Worm (Caenorhabditis elegans) whole organism, L1 larva: ENCODE measurements around the gene Y51H7C.1.
"Not testable (repeated sequence)": the region's sequence is repeated elsewhere in the genome, so short reads cannot be mapped to it uniquely, and the experiment has no call there.

ENCODE experiments used
- aha-1 ChIP-seq: fragments of 150-350 bp; optimal IDR thresholded peaks from 2 replicates; lab custom pipeline; 2014; ENCODE audit warnings: missing biosample characterization, missing genetic modification characterization
- aly-2 ChIP-seq: fragments of 150-350 bp; optimal IDR thresholded peaks from 2 replicates; lab custom pipeline; 2014; ENCODE audit warnings: missing biosample characterization, missing genetic modification characterization
- ama-1 ChIP-seq: fragments of 150-350 bp; optimal IDR thresholded peaks from 2 replicates; lab custom pipeline; 2014
- ceh-90 ChIP-seq: sonication (generic microtip); optimal IDR thresholded peaks from 2 replicates; lab custom pipeline; 2016; ENCODE audit warnings: missing genetic modification characterization, missing compliant biosample characterization
- dpl-1 ChIP-seq, 3 experiments: fragments of 150-350 bp in 2 of 3; sonication (generic microtip) in 1 of 3; optimal IDR thresholded peaks; 2 replicates each; lab custom pipeline; 2014 to 2017; ENCODE audit warnings: missing biosample characterization in 3 of 3, missing genetic modification characterization in 3 of 3, missing genetic modification reagents in 3 of 3
- dsc-1 ChIP-seq: sonication (generic microtip); optimal IDR thresholded peaks from 2 replicates; lab custom pipeline; 2016; ENCODE audit warnings: mild to moderate bottlenecking, missing genetic modification characterization, missing compliant biosample characterization
- efl-1 ChIP-seq, 4 experiments: fragments of 150-350 bp; optimal IDR thresholded peaks in 3 of 4; peaks in 1 of 4; 1 replicate in 1 of 4; 2 replicates in 3 of 4; lab custom pipeline; 2014; ENCODE audit warnings: missing biosample characterization in 2 of 4, missing genetic modification characterization in 2 of 4, missing genetic modification reagents in 2 of 4
- ets-5 ChIP-seq: fragments of 200-800 bp; sonication (Bioruptor generic); IDR thresholded peaks from 2 replicates; pipeline ENCODE4 v1.3.6; 2022; ENCODE audit warnings: missing genetic modification characterization, missing compliant biosample characterization
- hlh-4 ChIP-seq: sonication (generic microtip); optimal IDR thresholded peaks from 2 replicates; lab custom pipeline; 2016; ENCODE audit warnings: mild to moderate bottlenecking, missing genetic modification characterization, missing compliant biosample characterization
- isw-1 ChIP-seq: fragments of 200-800 bp; sonication (Bioruptor generic); IDR thresholded peaks from 2 replicates; pipeline ENCODE4 v1.3.6; 2022; ENCODE audit warnings: missing genetic modification characterization, missing compliant biosample characterization
- jun-1 ChIP-seq: fragments of 150-350 bp; optimal IDR thresholded peaks from 2 replicates; lab custom pipeline; 2014; ENCODE audit warnings: missing biosample characterization, missing genetic modification reagents, missing genetic modification characterization
- lin-15B ChIP-seq: fragments of 150-350 bp; sonication (generic microtip); optimal IDR thresholded peaks from 3 replicates; lab custom pipeline; 2014; ENCODE audit warnings: missing biosample characterization, missing genetic modification characterization
- lin-35 ChIP-seq, 2 experiments: fragments of 150-350 bp; optimal IDR thresholded peaks; 2 replicates each; lab custom pipeline; 2014; ENCODE audit warnings: missing biosample characterization in 2 of 2, missing genetic modification characterization in 2 of 2, missing genetic modification reagents in 2 of 2
- lin-39 ChIP-seq: fragments of 150-350 bp; optimal IDR thresholded peaks from 2 replicates; lab custom pipeline; 2014; ENCODE audit warnings: missing biosample characterization, missing genetic modification reagents, missing genetic modification characterization
- lir-3 ChIP-seq: sonication (generic microtip); optimal IDR thresholded peaks from 2 replicates; lab custom pipeline; 2016; ENCODE audit warnings: mild to moderate bottlenecking, missing genetic modification characterization, moderate library complexity, missing compliant biosample characterization; ENCODE audit not compliant: poor library complexity
- lsy-2 ChIP-seq, 2 experiments: fragments of 150-350 bp; optimal IDR thresholded peaks; 2 replicates each; lab custom pipeline; 2014; ENCODE audit warnings: missing biosample characterization in 2 of 2, missing genetic modification characterization in 2 of 2
- mab-9 ChIP-seq: fragments of 200-800 bp; sonication (Bioruptor generic); IDR thresholded peaks from 2 replicates; pipeline ENCODE4 v1.3.6; 2022; ENCODE audit warnings: missing genetic modification reagents, missing genetic modification characterization, missing compliant biosample characterization
- mdl-1 ChIP-seq, 2 experiments: fragments of 150-350 bp; optimal IDR thresholded peaks; 2 replicates each; lab custom pipeline; 2014 to 2017; ENCODE audit warnings: missing biosample characterization in 2 of 2, missing genetic modification characterization in 2 of 2, inconsistent platforms in 1 of 2
- mep-1 ChIP-seq: fragments of 150-350 bp; optimal IDR thresholded peaks from 2 replicates; lab custom pipeline; 2014; ENCODE audit warnings: missing biosample characterization, missing genetic modification characterization
- nhr-237 ChIP-seq: fragments of 150-350 bp; optimal IDR thresholded peaks from 2 replicates; lab custom pipeline; 2014; ENCODE audit warnings: missing biosample characterization, missing genetic modification characterization
- nhr-28 ChIP-seq: fragments of 150-350 bp; optimal IDR thresholded peaks from 2 replicates; lab custom pipeline; 2014; ENCODE audit warnings: missing biosample characterization, missing genetic modification characterization
- nhr-71 ChIP-seq: sonication (generic microtip); optimal IDR thresholded peaks from 2 replicates; lab custom pipeline; 2016; ENCODE audit warnings: mild to moderate bottlenecking, missing genetic modification characterization, moderate library complexity, missing compliant biosample characterization
- nhr-85 ChIP-seq: sonication (generic microtip); peaks from one replicate; lab custom pipeline; 2016; ENCODE audit warnings: missing genetic modification characterization, inconsistent platforms, missing compliant biosample characterization
- pag-3 ChIP-seq: sonication (generic microtip); optimal IDR thresholded peaks from 2 replicates; lab custom pipeline; 2017; ENCODE audit warnings: missing genetic modification characterization, mild to moderate bottlenecking, missing compliant biosample characterization, antibody characterized with exemption, borderline replicate concordance; ENCODE audit not compliant: insufficient read depth
- snu-23 ChIP-seq: sonication (generic microtip); optimal IDR thresholded peaks from 2 replicates; lab custom pipeline; 2016; ENCODE audit warnings: missing genetic modification characterization, missing compliant biosample characterization
- sup-37 ChIP-seq: fragments of 200-800 bp; sonication (Bioruptor generic); optimal IDR thresholded peaks from 2 replicates; lab custom pipeline; 2018; ENCODE audit warnings: mild to moderate bottlenecking, missing genetic modification characterization, missing compliant biosample characterization
- unc-62 ChIP-seq: fragments of 150-350 bp; optimal IDR thresholded peaks from 2 replicates; lab custom pipeline; 2014; ENCODE audit warnings: missing biosample characterization, missing genetic modification reagents, missing genetic modification characterization
- unc-86 ChIP-seq: sonication (generic microtip); optimal IDR thresholded peaks from 2 replicates; lab custom pipeline; 2016; ENCODE audit warnings: missing genetic modification characterization, missing compliant biosample characterization

Gene Y51H7C.1

ce11 chrII:1467711-1468110 is at the start of gene Y51H7C.1:
Gene Y51H7C.1 (plus strand): TSS chrII:1467727.
- not testable (repeated sequence) for TF ChIP-seq mab-9 (GFP tag; lab: Robert Waterston, UW); hlh-4 (tag; lab: Kevin White, UChicago); nhr-237

ce11 chrII:1419994-1420393 is 47.5 kb upstream of the Y51H7C.1 start:
- TF ChIP-seq unc-86 (tag; lab: Kevin White, UChicago) (no peak), efl-1 (optimal IDR thresholded peaks at IDR 0.05; lab: Kevin White, UChicago) (no peak), efl-1 (GFP tag; optimal IDR thresholded peaks at IDR 0.05 in 1 of 2; lab: Kevin White, UChicago) (peak in 1 of 2 experiments; percentile 86), snu-23 (GFP tag; lab: Kevin White, UChicago) (no peak), ama-1 (lab: Kevin White, UChicago) (no peak), lir-3 (tag; lab: Kevin White, UChicago) (no peak)

ce11 chrII:1420806-1421463 is 46.6 kb upstream of the Y51H7C.1 start:
- TF ChIP-seq aha-1 = no peak
- TF ChIP-seq lin-39 (tag; lab: Kevin White, UChicago) = no peak
- TF ChIP-seq nhr-237 = no peak
- TF ChIP-seq ets-5 (GFP tag; lab: Robert Waterston, UW) = no peak
- no peak for TF ChIP-seq lin-35 (GFP tag; optimal IDR thresholded peaks at IDR 0.05; lab: Kevin White, UChicago)
- TF ChIP-seq nhr-85 (tag; lab: Kevin White, UChicago) = no peak
- TF ChIP-seq dsc-1 (tag; lab: Kevin White, UChicago) = no peak
- no peak for TF ChIP-seq sup-37 (GFP tag; lab: Kevin White, UChicago)
- TF ChIP-seq mep-1 (tag; lab: Kevin White, UChicago) = no peak
- TF ChIP-seq, all 84 proteins: peak for 0

ce11 chrII:1423660-1424059 is 43.9 kb upstream of the Y51H7C.1 start, which contains the start of gene Y51H7C.10:
Gene Y51H7C.10 (minus strand): TSS chrII:1423760.
- TF ChIP-seq mdl-1 (tag; optimal IDR thresholded peaks at IDR 0.05; lab: Kevin White, UChicago) (no peak), efl-1 (optimal IDR thresholded peaks at IDR 0.05; lab: Kevin White, UChicago) (no peak), efl-1 (GFP tag; optimal IDR thresholded peaks at IDR 0.05 in 1 of 2; lab: Kevin White, UChicago) (peak in 1 of 2 experiments; percentile 33), lsy-2 (tag; optimal IDR thresholded peaks at IDR 0.05; lab: Kevin White, UChicago) (no peak), lin-15B (no peak), pag-3 (tag; lab: Kevin White, UChicago) (no peak), nhr-71 (no peak), jun-1 (no peak), nhr-28 (tag; lab: Kevin White, UChicago) (no peak), isw-1 (GFP tag; lab: Robert Waterston, UW) (no peak)
- TF ChIP-seq, all 84 proteins: peak for 1

ce11 chrII:1436715-1437114 is 30.8 kb upstream of the Y51H7C.1 start:
- no peak for TF ChIP-seq sup-37 (GFP tag; lab: Kevin White, UChicago)
- no peak for TF ChIP-seq lir-3 (tag; lab: Kevin White, UChicago)
- TF ChIP-seq jun-1 = no peak
- TF ChIP-seq aly-2 (tag; lab: Kevin White, UChicago) = no peak
- no peak for TF ChIP-seq mab-9 (GFP tag; lab: Robert Waterston, UW)
- TF ChIP-seq ceh-90 (tag; lab: Kevin White, UChicago) = no peak
- no peak for TF ChIP-seq dpl-1 (GFP tag; optimal IDR thresholded peaks at IDR 0.05; lab: Kevin White, UChicago)
- TF ChIP-seq unc-86 (tag; lab: Kevin White, UChicago) = no peak
- no peak for TF ChIP-seq unc-62
